Fruit fly (Drosophila melanogaster) whole organism, pupa: ENCODE data around the gene Wsck.
A peak's percentile ranks its signal among the peaks of the same experiment; 100 is the strongest.

ENCODE experiments used
- CG10348 ChIP-seq: fragments of 200-800 bp; sonication (Bioruptor generic); IDR thresholded peaks from 2 replicates; pipeline ENCODE4 v1.3.6; 2022; ENCODE audit warnings: missing biosample characterization, missing genetic modification characterization
- CG12605 ChIP-seq: fragments of 200-800 bp; sonication (Bioruptor generic); IDR thresholded peaks from 2 replicates; pipeline ENCODE4 v1.3.6; 2022; ENCODE audit warnings: missing biosample characterization, missing genetic modification characterization
- CG13204 ChIP-seq: fragments of 200-800 bp; sonication (Bioruptor generic); optimal IDR thresholded peaks from 2 replicates; lab custom pipeline; 2018; ENCODE audit warnings: missing biosample characterization, mild to moderate bottlenecking, missing genetic modification characterization, moderate library complexity
- CG14655 ChIP-seq: fragments of 200-800 bp; sonication (Bioruptor generic); optimal IDR thresholded peaks from 3 replicates; lab custom pipeline; 2017; ENCODE audit warnings: mild to moderate bottlenecking, missing biosample characterization, missing genetic modification reagents, missing genetic modification characterization
- CG15710 ChIP-seq: fragments of 200-800 bp; sonication (Bioruptor generic); optimal IDR thresholded peaks from 2 replicates; lab custom pipeline; 2018; ENCODE audit warnings: missing biosample characterization, mild to moderate bottlenecking, missing genetic modification characterization, moderate library complexity
- CG17806 ChIP-seq: fragments of 200-800 bp; sonication (Bioruptor generic); optimal IDR thresholded peaks from 2 replicates; lab custom pipeline; 2018; ENCODE audit warnings: missing biosample characterization, mild to moderate bottlenecking, missing genetic modification characterization, moderate library complexity
- CG32121 ChIP-seq: fragments of 200-800 bp; sonication (Bioruptor generic); IDR thresholded peaks from 2 replicates; pipeline ENCODE4 v1.3.6; 2022; ENCODE audit warnings: missing biosample characterization, missing genetic modification characterization
- CG34367 ChIP-seq: fragments of 200-800 bp; sonication (Bioruptor generic); optimal IDR thresholded peaks from 2 replicates; lab custom pipeline; 2018; ENCODE audit warnings: missing biosample characterization, mild to moderate bottlenecking, missing genetic modification characterization
- CG4496 ChIP-seq: fragments of 200-800 bp; sonication (Bioruptor generic); IDR thresholded peaks from 3 replicates; pipeline ENCODE4 v1.3.6; 2022; ENCODE audit warnings: missing biosample characterization, missing genetic modification characterization
- CG8159 ChIP-seq: fragments of 200-800 bp; sonication (Bioruptor generic); optimal IDR thresholded peaks from 3 replicates; lab custom pipeline; 2018; ENCODE audit warnings: missing biosample characterization, mild to moderate bottlenecking, missing genetic modification characterization, moderate library complexity
- CG8301 ChIP-seq: fragments of 200-800 bp; sonication (Bioruptor generic); optimal IDR thresholded peaks from 2 replicates; lab custom pipeline; 2018; ENCODE audit warnings: missing biosample characterization, mild to moderate bottlenecking, missing genetic modification characterization
- CG9948 ChIP-seq: fragments of 200-800 bp; sonication (Bioruptor generic); optimal IDR thresholded peaks from 2 replicates; lab custom pipeline; 2018; ENCODE audit warnings: missing biosample characterization, mild to moderate bottlenecking, missing genetic modification characterization, moderate library complexity
- D1 ChIP-seq: fragments of 200-800 bp; sonication (Bioruptor generic); optimal IDR thresholded peaks from 2 replicates; lab custom pipeline; 2018; ENCODE audit warnings: missing biosample characterization, mild to moderate bottlenecking, missing genetic modification characterization, moderate library complexity
- EcR ChIP-seq: fragments of 200-800 bp; sonication (Bioruptor generic); optimal IDR thresholded peaks from 3 replicates; lab custom pipeline; 2019; ENCODE audit warnings: missing biosample characterization, missing genetic modification characterization, mild to moderate bottlenecking, moderate library complexity, missing genetic modification reagents
- Ets98B ChIP-seq: fragments of 200-800 bp; sonication (Bioruptor generic); IDR thresholded peaks from 2 replicates; pipeline ENCODE4 v1.3.6; 2022; ENCODE audit warnings: missing biosample characterization, missing genetic modification characterization
- Pif1A ChIP-seq: fragments of 200-800 bp; sonication (Bioruptor generic); optimal IDR thresholded peaks from 3 replicates; lab custom pipeline; 2016; ENCODE audit warnings: missing biosample characterization, missing genetic modification characterization
- Pif1B ChIP-seq: fragments of 200-800 bp; sonication (Bioruptor generic); optimal IDR thresholded peaks from 3 replicates; lab custom pipeline; 2016; ENCODE audit warnings: missing biosample characterization, missing genetic modification characterization
- Snoo ChIP-seq: fragments of 200-800 bp; sonication (Bioruptor generic); optimal IDR thresholded peaks from 3 replicates; lab custom pipeline; 2017; ENCODE audit warnings: missing biosample characterization, mild to moderate bottlenecking, missing genetic modification characterization, inconsistent platforms
- fd96Ca ChIP-seq: fragments of 200-800 bp; sonication (Bioruptor generic); IDR thresholded peaks from 3 replicates; pipeline ENCODE4 v1.3.6; 2022; ENCODE audit warnings: missing biosample characterization, missing genetic modification characterization
- gl ChIP-seq: fragments of 200-800 bp; sonication (Bioruptor generic); optimal IDR thresholded peaks from 2 replicates; lab custom pipeline; 2018; ENCODE audit warnings: missing biosample characterization, mild to moderate bottlenecking, missing genetic modification characterization
- rn ChIP-seq: fragments of 200-800 bp; sonication (Bioruptor generic); IDR thresholded peaks from 2 replicates; pipeline ENCODE4 v1.3.6; 2022; ENCODE audit warnings: missing biosample characterization, missing genetic modification characterization

Wsck gene

DNA sequence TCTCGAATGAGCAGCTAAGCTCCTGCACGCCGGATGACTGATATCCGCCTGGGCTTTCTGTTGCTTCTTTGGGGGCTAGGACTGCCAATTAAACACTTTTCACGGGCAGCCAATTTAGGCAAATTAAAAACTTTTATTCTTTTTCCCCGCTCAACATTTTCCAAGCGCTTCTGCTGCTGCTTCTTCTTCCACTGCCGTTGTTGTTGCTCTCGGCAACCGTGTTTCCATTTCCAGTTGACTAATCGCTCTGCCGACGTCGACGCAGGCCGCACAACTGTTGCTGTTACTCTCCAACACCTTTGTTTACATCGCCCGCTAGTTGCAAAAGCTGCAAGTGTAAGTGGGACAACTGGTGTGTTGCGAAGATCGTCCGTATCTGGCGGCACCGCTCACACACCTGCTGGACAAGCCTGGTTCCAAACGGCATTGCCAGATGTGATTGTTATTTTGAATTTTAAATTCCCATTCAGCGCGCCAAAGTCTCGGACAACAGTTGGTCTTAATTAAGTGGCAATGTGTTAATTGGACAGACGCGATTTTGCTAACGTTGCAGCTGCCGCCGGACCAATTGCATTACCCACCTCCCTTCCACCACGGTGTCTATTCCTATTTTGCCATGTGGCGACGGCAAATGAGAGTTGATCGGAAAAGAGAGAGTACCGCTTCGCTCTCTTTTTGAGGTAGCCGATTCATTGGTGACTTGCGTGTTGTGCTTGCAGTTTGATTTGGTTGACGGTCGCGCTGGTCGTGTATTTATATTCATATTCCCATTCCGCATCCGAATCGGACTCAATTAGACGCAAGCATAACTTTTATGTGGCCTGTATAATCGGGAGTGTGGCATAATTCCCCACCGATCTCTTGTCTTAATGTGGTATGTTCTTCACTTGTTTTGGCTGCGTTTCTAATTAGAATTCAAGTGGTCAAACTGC, at the start of gene Wsck:
Wsck (minus strand) TSS at position 199 of the 932 bp plus-strand sequence.
- no peak for TF ChIP-seq D1 (tag; lab: Kevin White, UChicago)
- peak; percentile 17 for TF ChIP-seq Snoo
- no peak for TF ChIP-seq Pif1B
- no peak for TF ChIP-seq rn (GFP tag; lab: Robert Waterston, UW)
- TF ChIP-seq EcR (GFP tag; lab: Kevin White, UChicago) = peak; percentile 46

DNA sequence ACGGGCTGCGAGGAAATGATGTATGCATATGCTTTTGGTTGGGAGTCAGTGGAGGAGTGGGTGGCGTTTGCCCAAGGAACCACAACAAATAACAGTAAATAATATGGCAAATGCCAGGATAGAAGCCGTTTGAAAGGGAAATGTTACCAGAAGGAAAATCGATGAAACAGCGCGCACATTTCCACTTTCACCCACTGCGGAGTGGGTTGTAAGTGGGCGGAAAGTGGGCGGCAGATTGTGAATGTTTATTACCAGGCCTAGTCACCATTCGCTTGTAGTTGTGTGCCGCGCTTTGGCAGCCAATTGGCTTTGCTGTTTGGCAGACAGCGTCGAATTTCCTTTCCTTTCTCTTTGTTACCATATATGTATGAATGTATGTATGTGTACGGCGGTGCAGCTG, 41.8 kb upstream of the Wsck start:
- TF ChIP-seq Snoo (no peak), CG9948 (tag; lab: Kevin White, UChicago) (no peak), gl (tag; lab: Kevin White, UChicago) (no peak), CG4496 (GFP tag; lab: Robert Waterston, UW) (no peak)

DNA sequence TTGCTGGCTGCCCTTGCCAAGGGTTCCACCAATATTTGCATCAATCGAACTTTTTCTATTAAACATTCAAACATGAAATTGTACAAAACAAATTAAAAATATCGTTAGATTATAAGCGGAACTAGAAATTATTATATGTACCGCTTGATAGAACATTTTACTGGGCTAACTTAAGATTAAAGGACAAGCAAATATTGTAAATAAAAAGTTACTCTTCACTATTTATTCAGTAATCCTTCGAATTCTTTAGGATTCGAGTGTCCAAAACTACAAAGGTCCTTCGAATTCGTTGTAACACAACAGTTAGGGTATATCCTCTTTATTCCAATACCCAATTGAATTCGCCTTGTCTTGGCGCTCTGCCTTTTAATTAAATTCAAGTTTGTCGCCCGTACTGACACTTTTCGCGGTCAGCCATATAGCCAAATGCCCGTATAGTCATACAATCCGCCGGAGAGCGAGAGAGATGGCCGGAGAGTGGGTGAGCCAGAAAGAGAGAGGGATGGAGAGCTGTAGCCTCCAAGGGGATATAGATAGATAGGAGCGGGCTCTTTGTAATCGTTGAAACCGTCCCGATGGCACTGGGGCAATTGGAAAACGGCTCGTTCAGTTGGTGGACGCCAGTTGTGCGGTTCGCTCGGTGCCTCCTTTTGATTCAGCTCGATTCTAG, 37.8 kb upstream of the Wsck start:
- peak; percentile 26; the same call in 1 of the 2 replicates for TF ChIP-seq Ets98B
- no peak for TF ChIP-seq CG10348 (GFP tag; lab: Robert Waterston, UW)
- peak; percentile 15; the same call in 1 of the 3 replicates for TF ChIP-seq fd96Ca (GFP tag; lab: Robert Waterston, UW)
- no peak for TF ChIP-seq CG8301 (tag; lab: Kevin White, UChicago)
- no peak for TF ChIP-seq CG32121 (GFP tag; lab: Robert Waterston, UW)
- TF ChIP-seq, all 21 proteins: peak for 2

- no peak for TF ChIP-seq Ets98B
- TF ChIP-seq CG13204 (GFP tag; lab: Kevin White, UChicago) = no peak
- TF ChIP-seq rn (GFP tag; lab: Robert Waterston, UW) = no peak
- no peak for TF ChIP-seq Pif1B
Measured at dm6 chr3R:24663044-24663443, 33.2 kb upstream of the Wsck start.

DNA sequence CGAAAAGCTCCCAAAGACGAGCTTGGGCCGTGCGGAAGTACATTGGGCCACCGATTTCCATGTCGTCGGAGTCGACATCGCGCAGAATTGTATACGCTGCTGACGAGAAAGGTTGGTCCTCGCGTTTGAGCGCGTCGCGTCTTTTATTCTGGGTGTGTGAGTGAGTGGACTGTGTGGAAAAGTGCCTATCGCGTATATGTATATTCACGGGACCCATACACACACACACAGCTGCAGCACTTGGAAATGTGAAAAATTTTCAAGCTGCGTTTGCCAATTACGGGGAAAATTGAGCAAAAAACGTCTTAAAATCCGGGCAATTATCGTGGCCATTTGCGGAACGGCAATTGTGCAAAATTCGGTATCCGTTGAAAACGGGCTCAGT, 32.5 kb upstream of the Wsck start, which contains the start of gene slo:
slo (plus strand) TSS at position 80 of the 385 bp plus-strand sequence.
- TF ChIP-seq Pif1A (no peak), CG17806 (tag; lab: Kevin White, UChicago) (no peak), CG32121 (GFP tag; lab: Robert Waterston, UW) (no peak), CG4496 (GFP tag; lab: Robert Waterston, UW) (no peak), rn (GFP tag; lab: Robert Waterston, UW) (no peak), Pif1B (no peak), fd96Ca (GFP tag; lab: Robert Waterston, UW) (no peak), CG8159 (tag; lab: Kevin White, UChicago) (no peak)

DNA sequence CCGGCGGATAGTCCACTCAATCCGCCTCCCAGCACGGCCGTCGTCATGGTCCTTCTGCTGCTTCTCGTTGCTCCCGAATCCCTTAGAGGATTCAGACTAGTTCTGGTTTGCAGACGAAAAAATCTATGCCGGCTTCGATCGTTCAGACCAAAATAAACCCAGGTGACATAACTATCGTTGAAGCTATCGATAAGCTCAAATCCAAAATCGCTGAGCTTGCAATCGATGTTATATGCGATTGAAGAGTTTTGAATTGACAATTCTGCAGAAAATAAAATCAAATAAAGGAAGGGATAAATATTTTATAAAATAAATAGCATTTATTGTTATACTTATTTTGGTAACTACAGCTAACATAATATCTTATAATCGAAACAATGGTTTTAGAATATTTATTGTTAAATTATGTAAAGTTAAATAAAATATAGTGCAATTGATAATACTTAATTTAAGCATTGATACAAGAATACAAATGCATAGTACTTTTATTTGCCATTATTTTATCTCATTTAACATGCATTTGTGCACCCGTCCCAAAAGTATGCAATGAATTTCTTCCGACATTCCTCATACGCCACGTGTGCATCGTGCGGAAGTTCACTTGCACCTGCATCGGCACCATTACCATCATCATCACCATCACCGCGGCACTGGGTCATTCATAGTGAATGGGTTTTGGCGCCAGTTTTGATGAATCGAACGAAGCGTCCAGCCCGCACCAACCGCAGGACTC, 32.0 kb upstream of the Wsck start, which contains the start of gene Ppox:
Ppox (minus strand) TSS at position 173 of the 733 bp plus-strand sequence.
- TF ChIP-seq CG17806 (tag; lab: Kevin White, UChicago) = no peak
- TF ChIP-seq Pif1A = no peak
- no peak for TF ChIP-seq CG8301 (tag; lab: Kevin White, UChicago)
- TF ChIP-seq Ets98B = no peak
- no peak for TF ChIP-seq CG12605
- TF ChIP-seq Snoo = no peak
- TF ChIP-seq EcR (GFP tag; lab: Kevin White, UChicago) = no peak
- TF ChIP-seq gl (tag; lab: Kevin White, UChicago) = no peak
- TF ChIP-seq CG32121 (GFP tag; lab: Robert Waterston, UW) = no peak
- no peak for TF ChIP-seq D1 (tag; lab: Kevin White, UChicago)
- no peak for TF ChIP-seq CG15710 (tag; lab: Kevin White, UChicago)
- TF ChIP-seq fd96Ca (GFP tag; lab: Robert Waterston, UW) = no peak
- TF ChIP-seq CG9948 (tag; lab: Kevin White, UChicago) = no peak
- TF ChIP-seq CG13204 (GFP tag; lab: Kevin White, UChicago) = no peak
- TF ChIP-seq CG14655 (GFP tag; lab: Kevin White, UChicago) = no peak
- TF ChIP-seq CG34367 (tag; lab: Kevin White, UChicago) = no peak
- TF ChIP-seq rn (GFP tag; lab: Robert Waterston, UW) = no peak
- no peak for TF ChIP-seq CG10348 (GFP tag; lab: Robert Waterston, UW)
